Fruit fly (Drosophila melanogaster): Measurements from ENCODE around the gene CG8028.

CG8028 gene

dm6 chrX:19307810-19308456, 27.8 kb upstream of the CG8028 start, which contains the start of gene CG8051 (continued):
- TF ChIP-seq row (GFP tag; IDR thresholded peaks at IDR 0.05) (peak; percentile 66), CG30431 (GFP tag; optimal IDR thresholded peaks at IDR 0.05) (no peak), ro (GFP tag; IDR thresholded peaks at IDR 0.05) (no peak), shn (GFP tag; optimal IDR thresholded peaks at IDR 0.05) (peak; percentile 42), YL-1 (GFP tag; optimal IDR thresholded peaks at IDR 0.05) (peak; percentile 9), CG12219 (GFP tag; optimal IDR thresholded peaks at IDR 0.05) (no peak), ase (GFP tag; IDR thresholded peaks at IDR 0.05) (no peak), rib (GFP tag; IDR thresholded peaks at IDR 0.05) (0 out of 2 replicates have a peak, but pooled peaks have one; percentile 39), CG12744 (GFP tag; optimal IDR thresholded peaks at IDR 0.05) (no peak), emc (GFP tag; optimal IDR thresholded peaks at IDR 0.05) (no peak), CG7786 (GFP tag; optimal IDR thresholded peaks at IDR 0.05) (no peak), NC2α (GFP tag; optimal IDR thresholded peaks at IDR 0.05) (peak; percentile 52), CG6791 (GFP tag; IDR thresholded peaks at IDR 0.05; ENCODE audit: partially characterized antibody) (0 out of 3 replicates have a peak, but pooled peaks have one; percentile 23), Side (GFP tag; optimal IDR thresholded peaks at IDR 0.05) (peak; percentile 13), CG17361 (GFP tag; IDR thresholded peaks at IDR 0.05) (no peak), fru (optimal IDR thresholded peaks at IDR 0.05) (no peak), CG31224 (GFP tag; IDR thresholded peaks at IDR 0.05) (0 out of 2 replicates have a peak, but pooled peaks have one; percentile 23), CG1832 (GFP tag; optimal IDR thresholded peaks at IDR 0.05) (no peak), CG12942 (GFP tag; optimal IDR thresholded peaks at IDR 0.05) (no peak), Fer3 (tag; optimal IDR thresholded peaks at IDR 0.05) (no peak), lab (GFP tag; optimal IDR thresholded peaks at IDR 0.05) (peak; percentile 68), CG12391 (tag; optimal IDR thresholded peaks at IDR 0.05) (no peak), CG7372 (GFP tag; IDR thresholded peaks at IDR 0.05) (0 out of 2 replicates have a peak, but pooled peaks have one; percentile 14), CG15601 (tag; optimal IDR thresholded peaks at IDR 0.05) (peak; percentile 31), so (GFP tag; IDR thresholded peaks at IDR 0.05) (0 out of 3 replicates have a peak, but pooled peaks have one; percentile 34), ftz-f1 (GFP tag; optimal IDR thresholded peaks at IDR 0.05) (peak; percentile 0), ERR (GFP tag; optimal IDR thresholded peaks at IDR 0.05) (peak; percentile 24), nerfin-1 (tag; optimal IDR thresholded peaks at IDR 0.05) (peak; percentile 16), Dad (GFP tag; optimal IDR thresholded peaks at IDR 0.05) (peak; percentile 15), CG4730 (GFP tag; IDR thresholded peaks at IDR 0.05) (no peak), ham (GFP tag; IDR thresholded peaks at IDR 0.05) (no peak), jing (GFP tag; optimal IDR thresholded peaks at IDR 0.05) (no peak), Hsf (GFP tag; optimal IDR thresholded peaks at IDR 0.05) (peak; percentile 22), CG8089 (GFP tag; optimal IDR thresholded peaks at IDR 0.05) (peak; percentile 6), CG2199 (GFP tag; IDR thresholded peaks at IDR 0.05) (peak; percentile 65; the same call in 1 of the 3 replicates), CG12071 (GFP tag; optimal IDR thresholded peaks at IDR 0.05) (no peak), Jarid2 (GFP tag; optimal IDR thresholded peaks at IDR 0.05) (no peak), dmrt99B (tag; optimal IDR thresholded peaks at IDR 0.05) (peak; percentile 0), CG13296 (GFP tag; optimal IDR thresholded peaks at IDR 0.05) (peak; percentile 47), CG4282 (GFP tag; optimal IDR thresholded peaks at IDR 0.05) (no peak), CG15514 (GFP tag; optimal IDR thresholded peaks at IDR 0.05) (peak; percentile 90), sqz (GFP tag; optimal IDR thresholded peaks at IDR 0.05) (peak; percentile 73), CG11247 (GFP tag; IDR thresholded peaks at IDR 0.05) (0 out of 2 replicates have a peak, but pooled peaks have one; percentile 28), Hmr (GFP tag; optimal IDR thresholded peaks at IDR 0.05) (peak; percentile 8), Fer1 (GFP tag; optimal IDR thresholded peaks at IDR 0.05) (peak; percentile 34), wdn (GFP tag; IDR thresholded peaks at IDR 0.05) (no peak), HmgD (GFP tag; optimal IDR thresholded peaks at IDR 0.05) (peak; percentile 34), stc (GFP tag; IDR thresholded peaks at IDR 0.05) (no peak), wor (GFP tag; IDR thresholded peaks at IDR 0.05) (no peak), gcm (GFP tag; optimal IDR thresholded peaks at IDR 0.05) (no peak), E2f2 (GFP tag; IDR thresholded peaks at IDR 0.05) (no peak)
